Fruit fly (Drosophila melanogaster) whole organism, embryonic: ENCODE results near the gene Bace.

Experiments
- Ada2b ChIP-seq: fragments of 200-800 bp; sonication (Bioruptor generic); IDR thresholded peaks from 2 replicates; pipeline ENCODE4 v1.3.6; 2022; ENCODE audit warnings: missing biosample characterization, missing genetic modification characterization
- Asciz ChIP-seq: fragments of 200-800 bp; sonication (Bioruptor generic); optimal IDR thresholded peaks from 2 replicates; lab custom pipeline; 2017; ENCODE audit warnings: missing biosample characterization, mild to moderate bottlenecking, missing genetic modification characterization, missing genetic modification reagents
- CG10543 ChIP-seq: fragments of 200-800 bp; sonication (Bioruptor generic); optimal IDR thresholded peaks from 3 replicates; lab custom pipeline; 2017; ENCODE audit warnings: missing biosample characterization, mild to moderate bottlenecking, missing genetic modification characterization, moderate library complexity
- CG11560 ChIP-seq: fragments of 200-800 bp; sonication (Bioruptor generic); IDR thresholded peaks from 3 replicates; pipeline ENCODE4 v1.3.6; 2022; ENCODE audit warnings: missing biosample characterization, missing genetic modification characterization
- CG12104 ChIP-seq: fragments of 200-800 bp; sonication (Bioruptor generic); optimal IDR thresholded peaks from 3 replicates; lab custom pipeline; 2016; ENCODE audit warnings: missing biosample characterization, missing genetic modification characterization
- CG14014 ChIP-seq: fragments of 200-800 bp; sonication (Bioruptor generic); IDR thresholded peaks from 2 replicates; pipeline ENCODE4 v1.3.6; 2022; ENCODE audit warnings: missing biosample characterization, missing genetic modification characterization
- CG14965 ChIP-seq: fragments of 200-800 bp; sonication (Bioruptor generic); optimal IDR thresholded peaks from 2 replicates; lab custom pipeline; 2016; ENCODE audit warnings: missing biosample characterization, missing genetic modification characterization, borderline replicate concordance
- CG17359 ChIP-seq: fragments of 200-800 bp; sonication (Bioruptor generic); optimal IDR thresholded peaks from 3 replicates; lab custom pipeline; 2018; ENCODE audit warnings: missing biosample characterization, mild to moderate bottlenecking, missing genetic modification characterization, moderate library complexity
- CG17385 ChIP-seq: fragments of 200-800 bp; sonication (Bioruptor generic); optimal IDR thresholded peaks from 3 replicates; lab custom pipeline; 2018; ENCODE audit warnings: missing biosample characterization, mild to moderate bottlenecking, missing genetic modification characterization
- CG18011 ChIP-seq: fragments of 200-800 bp; sonication (Bioruptor generic); optimal IDR thresholded peaks from 2 replicates; lab custom pipeline; 2017; ENCODE audit warnings: missing biosample characterization, missing genetic modification characterization, mild to moderate bottlenecking, moderate library complexity, missing genotype
- CG18764 ChIP-seq: fragments of 200-800 bp; sonication (Bioruptor generic); optimal IDR thresholded peaks from 3 replicates; lab custom pipeline; 2016; ENCODE audit warnings: missing biosample characterization, missing genetic modification characterization
- CG2712 ChIP-seq: fragments of 200-800 bp; optimal IDR thresholded peaks from 3 replicates; lab custom pipeline; 2019; ENCODE audit warnings: missing biosample characterization, mild to moderate bottlenecking, missing genetic modification characterization, moderate library complexity
- CG32772 ChIP-seq: fragments of 200-800 bp; sonication (Bioruptor generic); IDR thresholded peaks from 2 replicates; pipeline ENCODE4 v1.3.6; 2022; ENCODE audit warnings: missing biosample characterization, missing genetic modification characterization
- CG3838 ChIP-seq: fragments of 200-800 bp; sonication (Bioruptor generic); optimal IDR thresholded peaks from 3 replicates; lab custom pipeline; 2016; ENCODE audit warnings: missing biosample characterization, missing genetic modification characterization
- CG4282 ChIP-seq: fragments of 200-800 bp; sonication (Bioruptor generic); optimal IDR thresholded peaks from 2 replicates; lab custom pipeline; 2016; ENCODE audit warnings: missing biosample characterization, missing genetic modification characterization
- CG6689 ChIP-seq: fragments of 200-800 bp; sonication (Bioruptor generic); IDR thresholded peaks from 2 replicates; pipeline ENCODE4 v1.3.6; 2022; ENCODE audit warnings: missing biosample characterization, missing genetic modification characterization
- CG8290 ChIP-seq, 3 experiments: fragments of 200-800 bp; sonication (Bioruptor generic); optimal IDR thresholded peaks; 2 replicates each; lab custom pipeline; 2016 to 2019; ENCODE audit warnings: missing biosample characterization in 3 of 3, missing genetic modification characterization in 3 of 3, mild to moderate bottlenecking in 2 of 3, moderate library complexity in 1 of 3
- CG8944 ChIP-seq: fragments of 200-800 bp; sonication (Bioruptor generic); optimal IDR thresholded peaks from 3 replicates; lab custom pipeline; 2016; ENCODE audit warnings: missing biosample characterization, missing genetic modification characterization
- Dfd ChIP-seq, 2 experiments: fragments of >200 bp; optimal IDR thresholded peaks; 2 replicates each; lab custom pipeline; 2017; ENCODE audit warnings: missing biosample characterization in 2 of 2, missing genetic modification characterization in 2 of 2
- Dll ChIP-seq: fragments of 200-800 bp; sonication (Bioruptor generic); IDR thresholded peaks from 4 replicates; pipeline ENCODE4 v1.3.6; 2022; ENCODE audit warnings: missing biosample characterization, missing genetic modification characterization; ENCODE audit not compliant: partially characterized antibody
- Dp ChIP-seq: fragments of 200-800 bp; sonication (Bioruptor generic); optimal IDR thresholded peaks from 2 replicates; lab custom pipeline; 2018; ENCODE audit warnings: missing biosample characterization, mild to moderate bottlenecking, missing genetic modification characterization, moderate library complexity
- Fer1 ChIP-seq: fragments of 200-800 bp; sonication (Bioruptor generic); optimal IDR thresholded peaks from 2 replicates; lab custom pipeline; 2017; ENCODE audit warnings: missing biosample characterization, mild to moderate bottlenecking, missing genetic modification characterization
- GATAe ChIP-seq: fragments of 200-800 bp; sonication (Bioruptor generic); conservative IDR thresholded peaks from 2 replicates; pipeline ENCODE4 v1.3.6; 2022; ENCODE audit warnings: missing biosample characterization, missing genetic modification characterization
- HmgD ChIP-seq: fragments of 200-800 bp; sonication (Bioruptor generic); optimal IDR thresholded peaks from 3 replicates; lab custom pipeline; 2016; ENCODE audit warnings: missing biosample characterization, missing genetic modification characterization
- Lhr ChIP-seq: fragments of 200-800 bp; sonication (Bioruptor generic); optimal IDR thresholded peaks from 3 replicates; lab custom pipeline; 2017; ENCODE audit warnings: mild to moderate bottlenecking, missing biosample characterization, missing genetic modification reagents, missing genetic modification characterization
- Max ChIP-seq: fragments of 200-800 bp; sonication (Bioruptor generic); optimal IDR thresholded peaks from 2 replicates; lab custom pipeline; 2016; ENCODE audit warnings: missing biosample characterization, mild to moderate bottlenecking, missing genetic modification characterization
- NFAT ChIP-seq: fragments of 200-800 bp; sonication (Bioruptor generic); IDR thresholded peaks from 2 replicates; pipeline ENCODE4 v1.3.6; 2022; ENCODE audit warnings: missing biosample characterization, missing genetic modification characterization
- Sin3A ChIP-seq: fragments of >200 bp; optimal IDR thresholded peaks from 2 replicates; lab custom pipeline; 2018
- Stat92E ChIP-seq, 3 experiments: fragments of >200 bp in 2 of 3; fragments of 200-800 bp in 1 of 3; sonication (Bioruptor generic) in 1 of 3; optimal IDR thresholded peaks; 2 replicates each; lab custom pipeline; 2017 to 2019; ENCODE audit warnings: missing biosample characterization in 3 of 3, missing genetic modification characterization in 3 of 3, mild to moderate bottlenecking in 1 of 3, moderate library complexity in 1 of 3
- TFAM ChIP-seq: fragments of 200-800 bp; sonication (Bioruptor generic); optimal IDR thresholded peaks from 2 replicates; lab custom pipeline; 2017; ENCODE audit warnings: missing biosample characterization, missing genetic modification characterization, inconsistent platforms
- ac ChIP-seq: fragments of 200-800 bp; sonication (Bioruptor generic); optimal IDR thresholded peaks from 3 replicates; lab custom pipeline; 2017; ENCODE audit warnings: missing biosample characterization, mild to moderate bottlenecking, missing genetic modification characterization
- aop ChIP-seq: fragments of 200-800 bp; sonication (Bioruptor generic); IDR thresholded peaks from 2 replicates; pipeline ENCODE4 v1.3.6; 2022; ENCODE audit warnings: missing biosample characterization, missing genetic modification characterization
- bbx ChIP-seq: fragments of 200-800 bp; sonication (Bioruptor generic); IDR thresholded peaks from 2 replicates; pipeline ENCODE4 v1.3.6; 2022; ENCODE audit warnings: missing biosample characterization, missing genetic modification characterization; ENCODE audit not compliant: partially characterized antibody
- bsh ChIP-seq, 2 experiments: fragments of 200-800 bp; sonication (Bioruptor generic); optimal IDR thresholded peaks; 2 replicates each; lab custom pipeline; 2017 to 2018; ENCODE audit warnings: mild to moderate bottlenecking in 2 of 2, missing biosample characterization in 2 of 2, missing genetic modification characterization in 2 of 2, moderate library complexity in 1 of 2
- da ChIP-seq: fragments of 200-800 bp; sonication (Bioruptor generic); optimal IDR thresholded peaks from 2 replicates; lab custom pipeline; 2016; ENCODE audit warnings: missing biosample characterization, missing genetic modification characterization
- dm ChIP-seq: fragments of 200-800 bp; sonication (Bioruptor generic); optimal IDR thresholded peaks from 3 replicates; lab custom pipeline; 2016; ENCODE audit warnings: missing biosample characterization, missing genetic modification characterization
- fd3F ChIP-seq: fragments of 200-800 bp; sonication (Bioruptor generic); optimal IDR thresholded peaks from 2 replicates; lab custom pipeline; 2018; ENCODE audit warnings: missing biosample characterization, mild to moderate bottlenecking, missing genetic modification characterization, moderate library complexity
- fu2 ChIP-seq: fragments of 200-800 bp; sonication (Bioruptor generic); optimal IDR thresholded peaks from 2 replicates; lab custom pipeline; 2016; ENCODE audit warnings: missing biosample characterization, missing genetic modification characterization
- gro ChIP-seq: fragments of 200-800 bp; sonication (Bioruptor generic); optimal IDR thresholded peaks from 2 replicates; lab custom pipeline; 2016; ENCODE audit warnings: missing biosample characterization, missing genetic modification characterization
- hb ChIP-seq: fragments of 200-800 bp; sonication (Bioruptor generic); IDR thresholded peaks from 3 replicates; pipeline ENCODE4 v1.3.6; 2022; ENCODE audit warnings: missing biosample characterization, missing genetic modification characterization; ENCODE audit not compliant: partially characterized antibody
- kah ChIP-seq: fragments of 200-800 bp; sonication (Bioruptor generic); optimal IDR thresholded peaks from 2 replicates; lab custom pipeline; 2018; ENCODE audit warnings: missing biosample characterization, mild to moderate bottlenecking, missing genetic modification characterization
- ken ChIP-seq: fragments of 200-800 bp; sonication (Bioruptor generic); IDR thresholded peaks from 3 replicates; pipeline ENCODE4 v1.3.6; 2022; ENCODE audit warnings: missing biosample characterization, missing genetic modification characterization
- mirr ChIP-seq: fragments of 200-800 bp; sonication (Bioruptor generic); optimal IDR thresholded peaks from 3 replicates; lab custom pipeline; 2018; ENCODE audit warnings: missing biosample characterization, mild to moderate bottlenecking, missing genetic modification characterization
- nom ChIP-seq: fragments of 200-800 bp; sonication (Bioruptor generic); optimal IDR thresholded peaks from 2 replicates; lab custom pipeline; 2017; ENCODE audit warnings: missing biosample characterization, missing genetic modification characterization, mild to moderate bottlenecking, moderate library complexity, missing genetic modification reagents
- p53 ChIP-seq: fragments of 200-800 bp; sonication (Bioruptor generic); optimal IDR thresholded peaks from 2 replicates; lab custom pipeline; 2016; ENCODE audit warnings: missing biosample characterization, missing genetic modification characterization
- ranshi ChIP-seq: fragments of 200-800 bp; sonication (Bioruptor generic); IDR thresholded peaks from 2 replicates; pipeline ENCODE4 v1.3.6; 2022; ENCODE audit warnings: missing biosample characterization, missing genetic modification characterization
- salm ChIP-seq: fragments of 200-800 bp; sonication (Bioruptor generic); optimal IDR thresholded peaks from 2 replicates; lab custom pipeline; 2018; ENCODE audit warnings: missing biosample characterization, mild to moderate bottlenecking, missing genetic modification characterization
- sens ChIP-seq: fragments of 200-800 bp; sonication (Bioruptor generic); peaks from one replicate; lab custom pipeline; 2016; ENCODE audit warnings: missing biosample characterization, missing genetic modification characterization
- stwl ChIP-seq: fragments of 200-800 bp; sonication (Bioruptor generic); optimal IDR thresholded peaks from 3 replicates; lab custom pipeline; 2018; ENCODE audit warnings: missing biosample characterization, mild to moderate bottlenecking, missing genetic modification characterization, moderate library complexity
- zen2 ChIP-seq: fragments of 200-800 bp; sonication (Bioruptor generic); IDR thresholded peaks from 3 replicates; pipeline ENCODE4 v1.3.6; 2022; ENCODE audit warnings: missing biosample characterization, missing genetic modification characterization; ENCODE audit not compliant: partially characterized antibody

The Bace gene

dm6 chr2L:8464107-8464582 is 32.0 kb downstream of the Bace start, which contains the start of gene prg (continued):
- TF ChIP-seq NFAT (GFP tag; lab: Robert Waterston, UW) (peak; percentile 52), nom (GFP tag; lab: Kevin White, UChicago) (no peak), TFAM (GFP tag; lab: Kevin White, UChicago) (no peak), kah (GFP tag; lab: Kevin White, UChicago) (no peak), CG14965 (GFP tag; lab: Kevin White, UChicago) (no peak), CG4282 (GFP tag; lab: Kevin White, UChicago) (peak; percentile 92), CG11560 (tag; lab: Robert Waterston, UW) (no peak), CG32772 (GFP tag; lab: Robert Waterston, UW) (no peak), CG17359 (peak; percentile 54), fd3F (GFP tag; lab: Kevin White, UChicago) (peak; percentile 53), fu2 (GFP tag; lab: Kevin White, UChicago) (peak; percentile 79), CG8290 (GFP tag; optimal IDR thresholded peaks at IDR 0.05; lab: Kevin White, UChicago) (peak; percentile 67), CG8290 (tag; optimal IDR thresholded peaks at IDR 0.05; lab: Kevin White, UChicago) (peak in 1 of 2 experiments; percentile 61), Asciz (GFP tag; lab: Kevin White, UChicago) (peak; percentile 56), hb (GFP tag; lab: Robert Waterston, UW) (peak; percentile 95), Dfd (GFP tag; optimal IDR thresholded peaks at IDR 0.05; lab: Kevin White, UChicago) (no peak), stwl (peak; percentile 76), ken (GFP tag; lab: Robert Waterston, UW) (peak; percentile 28; the same call in 1 of the 3 replicates), da (GFP tag; lab: Kevin White, UChicago) (no peak), CG12104 (GFP tag; lab: Kevin White, UChicago) (peak; percentile 63), zen2 (peak; percentile 98), Dll (GFP tag; lab: Robert Waterston, UW) (peak; percentile 97), Sin3A (lab: Kevin White, UChicago) (no peak), p53 (GFP tag; lab: Kevin White, UChicago) (no peak), Dp (GFP tag; lab: Kevin White, UChicago) (peak; percentile 59), bsh (GFP tag; optimal IDR thresholded peaks at IDR 0.05; lab: Kevin White, UChicago) (peak; percentile 7 to 58), gro (GFP tag; lab: Kevin White, UChicago) (peak; percentile 73), Lhr (GFP tag; lab: Kevin White, UChicago) (peak; percentile 42), Max (GFP tag; lab: Kevin White, UChicago) (peak; percentile 84), CG6689 (peak; percentile 51; the same call in 1 of the 2 replicates), GATAe (GFP tag; lab: Robert Waterston, UW) (0 out of 2 replicates have a peak, but pooled peaks have one; percentile 16), dm (GFP tag; lab: Kevin White, UChicago) (peak; percentile 81), Stat92E (GFP tag; optimal IDR thresholded peaks at IDR 0.05; lab: Kevin White, UChicago) (peak in 1 of 3 experiments; percentile 22), CG10543 (peak; percentile 72), CG8944 (GFP tag; lab: Kevin White, UChicago) (peak; percentile 35), mirr (peak; percentile 3), ac (no peak), bbx (peak; percentile 98), CG17385 (GFP tag; lab: Kevin White, UChicago) (peak; percentile 66), salm (tag; lab: Kevin White, UChicago) (no peak), HmgD (no peak), CG14014 (GFP tag; lab: Robert Waterston, UW) (peak; percentile 69), sens (GFP tag; lab: Kevin White, UChicago) (peak; percentile 97), aop (no peak), Ada2b (GFP tag; lab: Robert Waterston, UW) (peak; percentile 67), ranshi (GFP tag; lab: Robert Waterston, UW) (peak; percentile 59), Fer1 (GFP tag; lab: Kevin White, UChicago) (peak; percentile 79), CG3838 (GFP tag; lab: Kevin White, UChicago) (peak; percentile 47), CG18011 (GFP tag; lab: Kevin White, UChicago) (peak; percentile 38), CG18764 (GFP tag; lab: Kevin White, UChicago) (peak; percentile 16), CG2712 (tag; lab: Kevin White, UChicago) (peak; percentile 71)
